Fruit fly (Drosophila melanogaster) whole organism, prepupa: ENCODE measurements around the gene CG16854.

Experiments used
- Blimp-1 ChIP-seq: fragments of 200-800 bp; sonication (Bioruptor generic); optimal IDR thresholded peaks from 3 replicates; lab custom pipeline; 2017; ENCODE audit warnings: missing biosample characterization, missing genetic modification characterization, mild to moderate bottlenecking, moderate library complexity, missing genetic modification reagents
- CG10631 ChIP-seq: fragments of 200-800 bp; sonication (Bioruptor generic); optimal IDR thresholded peaks from 2 replicates; lab custom pipeline; 2016; ENCODE audit warnings: missing biosample characterization, missing genetic modification characterization
- CG10669 ChIP-seq: fragments of 200-800 bp; sonication (Bioruptor generic); optimal IDR thresholded peaks from 3 replicates; lab custom pipeline; 2018; ENCODE audit warnings: missing biosample characterization, mild to moderate bottlenecking, missing genetic modification characterization, moderate library complexity
- CG11294 ChIP-seq: fragments of 200-800 bp; sonication (Bioruptor generic); IDR thresholded peaks from 2 replicates; pipeline ENCODE4 v1.3.6; 2022; ENCODE audit warnings: missing biosample characterization, missing genetic modification characterization
- CG11762 ChIP-seq: fragments of 200-800 bp; sonication (Bioruptor generic); optimal IDR thresholded peaks from 3 replicates; lab custom pipeline; 2016; ENCODE audit warnings: missing biosample characterization, missing genetic modification characterization; ENCODE audit not compliant: insufficient read depth
- CG11902 ChIP-seq: fragments of 200-800 bp; sonication (Bioruptor generic); optimal IDR thresholded peaks from 3 replicates; lab custom pipeline; 2016; ENCODE audit warnings: missing biosample characterization, missing genetic modification characterization
- CG3032 ChIP-seq: fragments of 200-800 bp; optimal IDR thresholded peaks from 2 replicates; lab custom pipeline; 2019; ENCODE audit warnings: missing biosample characterization, mild to moderate bottlenecking, missing genetic modification characterization, moderate library complexity
- CG31627 ChIP-seq: fragments of 200-800 bp; sonication (Bioruptor generic); optimal IDR thresholded peaks from 3 replicates; lab custom pipeline; 2016; ENCODE audit warnings: missing biosample characterization, missing genetic modification characterization
- CG32006 ChIP-seq: fragments of 200-800 bp; sonication (Bioruptor generic); optimal IDR thresholded peaks from 3 replicates; lab custom pipeline; 2017; ENCODE audit warnings: missing biosample characterization, mild to moderate bottlenecking, missing genetic modification characterization
- CG34406 ChIP-seq: fragments of 200-800 bp; sonication (Bioruptor generic); optimal IDR thresholded peaks from 3 replicates; lab custom pipeline; 2016; ENCODE audit warnings: missing biosample characterization, missing genetic modification characterization
- CG4318 ChIP-seq: fragments of 200-800 bp; sonication (Bioruptor generic); optimal IDR thresholded peaks from 3 replicates; lab custom pipeline; 2017; ENCODE audit warnings: missing biosample characterization, mild to moderate bottlenecking, missing genetic modification characterization
- CG6276 ChIP-seq: fragments of 200-800 bp; sonication (Bioruptor generic); optimal IDR thresholded peaks from 2 replicates; lab custom pipeline; 2017; ENCODE audit warnings: missing biosample characterization, mild to moderate bottlenecking, missing genetic modification characterization
- CG6792 ChIP-seq: fragments of 200-800 bp; sonication (Bioruptor generic); optimal IDR thresholded peaks from 3 replicates; lab custom pipeline; 2016; ENCODE audit warnings: missing biosample characterization, missing genetic modification characterization
- CG6854 ChIP-seq: fragments of 200-800 bp; sonication (Bioruptor generic); optimal IDR thresholded peaks from 2 replicates; lab custom pipeline; 2017; ENCODE audit warnings: missing biosample characterization, mild to moderate bottlenecking, missing genetic modification characterization
- CG8119 ChIP-seq: fragments of 200-800 bp; sonication (Bioruptor generic); IDR thresholded peaks from 3 replicates; pipeline ENCODE4 v1.3.6; 2022; ENCODE audit warnings: missing biosample characterization, missing genetic modification characterization
- CG8632 ChIP-seq: fragments of 200-800 bp; sonication (Bioruptor generic); optimal IDR thresholded peaks from 3 replicates; lab custom pipeline; 2016; ENCODE audit warnings: missing biosample characterization, missing genetic modification characterization
- CG9139 ChIP-seq: fragments of 200-800 bp; sonication (Bioruptor generic); optimal IDR thresholded peaks from 3 replicates; lab custom pipeline; 2017; ENCODE audit warnings: missing biosample characterization, mild to moderate bottlenecking, missing genetic modification characterization
- Eip78C ChIP-seq: fragments of 200-800 bp; sonication (Bioruptor generic); peaks from one replicate; lab custom pipeline; 2016; ENCODE audit warnings: missing biosample characterization, missing genetic modification characterization
- Eip93F ChIP-seq: fragments of 200-800 bp; sonication (Bioruptor generic); optimal IDR thresholded peaks from 2 replicates; lab custom pipeline; 2016; ENCODE audit warnings: missing biosample characterization, mild to moderate bottlenecking, missing genetic modification characterization
- Ets21C ChIP-seq: fragments of 200-800 bp; sonication (Bioruptor generic); optimal IDR thresholded peaks from 3 replicates; lab custom pipeline; 2016; ENCODE audit warnings: missing biosample characterization, missing genetic modification characterization
- Gug ChIP-seq: fragments of 200-800 bp; sonication (Bioruptor generic); IDR thresholded peaks from 2 replicates; pipeline ENCODE4 v1.3.6; 2022; ENCODE audit warnings: missing biosample characterization, missing genetic modification characterization
- Hr38 ChIP-seq: sonication (Bioruptor generic); optimal IDR thresholded peaks from 2 replicates; lab custom pipeline; 2016; ENCODE audit warnings: missing biosample characterization, missing genetic modification characterization
- Hr39 ChIP-seq: fragments of 200-800 bp; sonication (Bioruptor generic); optimal IDR thresholded peaks from 2 replicates; lab custom pipeline; 2016; ENCODE audit warnings: missing biosample characterization, missing genetic modification characterization
- Hr4 ChIP-seq: fragments of 200-800 bp; sonication (Bioruptor generic); optimal IDR thresholded peaks from 3 replicates; lab custom pipeline; 2016; ENCODE audit warnings: missing biosample characterization, missing genetic modification characterization
- Lpt ChIP-seq: fragments of 200-800 bp; sonication (Bioruptor generic); optimal IDR thresholded peaks from 3 replicates; lab custom pipeline; 2016; ENCODE audit warnings: missing biosample characterization, missing genetic modification characterization
- Met ChIP-seq: fragments of 200-800 bp; sonication (Bioruptor generic); optimal IDR thresholded peaks from 3 replicates; lab custom pipeline; 2016; ENCODE audit warnings: missing biosample characterization, missing genetic modification characterization
- Smox ChIP-seq: fragments of 200-800 bp; sonication (Bioruptor generic); optimal IDR thresholded peaks from 3 replicates; lab custom pipeline; 2016; ENCODE audit warnings: missing biosample characterization, missing genetic modification characterization
- Sox102F ChIP-seq: fragments of 200-800 bp; sonication (Bioruptor generic); optimal IDR thresholded peaks from 2 replicates; lab custom pipeline; 2016; ENCODE audit warnings: missing biosample characterization, mild to moderate bottlenecking, missing genetic modification characterization
- Sox15 ChIP-seq: fragments of 200-800 bp; sonication (Bioruptor generic); optimal IDR thresholded peaks from 3 replicates; lab custom pipeline; 2016; ENCODE audit warnings: missing biosample characterization, missing genetic modification characterization
- acj6 ChIP-seq: fragments of 200-800 bp; sonication (Bioruptor generic); optimal IDR thresholded peaks from 3 replicates; lab custom pipeline; 2016; ENCODE audit warnings: missing biosample characterization, missing genetic modification characterization
- cyc ChIP-seq: fragments of 200-800 bp; sonication (Bioruptor generic); optimal IDR thresholded peaks from 3 replicates; lab custom pipeline; 2016; ENCODE audit warnings: missing biosample characterization, missing genetic modification characterization
- dac ChIP-seq: fragments of 200-800 bp; sonication (Bioruptor generic); optimal IDR thresholded peaks from 2 replicates; lab custom pipeline; 2017; ENCODE audit warnings: missing biosample characterization, mild to moderate bottlenecking, missing genetic modification characterization
- dsx ChIP-seq: fragments of 200-800 bp; optimal IDR thresholded peaks from 3 replicates; lab custom pipeline; 2019; ENCODE audit warnings: missing biosample characterization, mild to moderate bottlenecking, missing genetic modification characterization, moderate library complexity; ENCODE audit not compliant: poor library complexity, severe bottlenecking
- eg ChIP-seq: fragments of 200-800 bp; sonication (Bioruptor generic); IDR thresholded peaks from 3 replicates; pipeline ENCODE4 v1.3.6; 2022; ENCODE audit warnings: missing biosample characterization, missing genetic modification characterization
- esn ChIP-seq: fragments of 200-800 bp; sonication (Bioruptor generic); optimal IDR thresholded peaks from 2 replicates; lab custom pipeline; 2016; ENCODE audit warnings: missing biosample characterization, mild to moderate bottlenecking, missing genetic modification characterization, moderate library complexity
- fd59A ChIP-seq: fragments of 200-800 bp; sonication (Bioruptor generic); optimal IDR thresholded peaks from 2 replicates; lab custom pipeline; 2017; ENCODE audit warnings: missing biosample characterization, mild to moderate bottlenecking, missing genetic modification characterization, missing genetic modification reagents
- fkh ChIP-seq: fragments of 200-800 bp; sonication (Bioruptor generic); optimal IDR thresholded peaks from 3 replicates; lab custom pipeline; 2017; ENCODE audit warnings: missing biosample characterization, mild to moderate bottlenecking, missing genetic modification characterization, moderate library complexity
- lz ChIP-seq: fragments of 200-800 bp; sonication (Bioruptor generic); optimal IDR thresholded peaks from 3 replicates; lab custom pipeline; 2016; ENCODE audit warnings: missing biosample characterization, missing genetic modification characterization
- net ChIP-seq: fragments of 200-800 bp; sonication (Bioruptor generic); optimal IDR thresholded peaks from 3 replicates; lab custom pipeline; 2016; ENCODE audit warnings: missing biosample characterization, missing genetic modification characterization
- salr ChIP-seq, 2 experiments: fragments of 200-800 bp; sonication (Bioruptor generic); optimal IDR thresholded peaks; 3 replicates each; lab custom pipeline; 2016 to 2018; ENCODE audit warnings: missing biosample characterization in 2 of 2, missing genetic modification characterization in 2 of 2, mild to moderate bottlenecking in 1 of 2
- spab ChIP-seq: fragments of 200-800 bp; sonication (Bioruptor generic); optimal IDR thresholded peaks from 2 replicates; lab custom pipeline; 2017; ENCODE audit warnings: missing biosample characterization, mild to moderate bottlenecking, missing genetic modification characterization, missing genetic modification reagents
- ss ChIP-seq, 2 experiments: fragments of 200-800 bp; sonication (Bioruptor generic); optimal IDR thresholded peaks; 2 replicates in 1 of 2; 3 replicates in 1 of 2; lab custom pipeline; 2017 to 2018; ENCODE audit warnings: mild to moderate bottlenecking in 2 of 2, missing biosample characterization in 2 of 2, missing genetic modification characterization in 2 of 2, moderate library complexity in 1 of 2
- svp ChIP-seq: fragments of 200-800 bp; sonication (Bioruptor generic); peaks from one replicate; lab custom pipeline; 2016; ENCODE audit warnings: missing biosample characterization, missing genetic modification characterization
- topi ChIP-seq: fragments of 200-800 bp; sonication (Bioruptor generic); optimal IDR thresholded peaks from 3 replicates; lab custom pipeline; 2016; ENCODE audit warnings: missing biosample characterization, missing genetic modification characterization
- vri ChIP-seq: fragments of 200-800 bp; sonication (Bioruptor generic); optimal IDR thresholded peaks from 3 replicates; lab custom pipeline; 2016; ENCODE audit warnings: missing biosample characterization, mild to moderate bottlenecking, missing genetic modification characterization

Gene CG16854

dm6 chr2L:11065106-11065878, 21.2 kb upstream of the CG16854 start (continued):
- TF ChIP-seq Met (GFP tag; lab: Kevin White, UChicago) (peak; percentile 77), CG8119 (peak; percentile 75), Sox15 (GFP tag; lab: Kevin White, UChicago) (peak; percentile 48), spab (GFP tag; lab: Kevin White, UChicago) (peak; percentile 20), CG4318 (peak; percentile 50), CG11294 (GFP tag; lab: Robert Waterston, UW) (peak; percentile 67), Hr4 (GFP tag; lab: Kevin White, UChicago) (peak; percentile 55), salr (GFP tag; optimal IDR thresholded peaks at IDR 0.05; lab: Kevin White, UChicago) (no peak), Lpt (GFP tag; lab: Kevin White, UChicago) (no peak), fkh (GFP tag; lab: Kevin White, UChicago) (peak; percentile 4), Gug (GFP tag; lab: Robert Waterston, UW) (peak; percentile 63), lz (GFP tag; lab: Kevin White, UChicago) (peak; percentile 77), cyc (GFP tag; lab: Kevin White, UChicago) (peak; percentile 58), CG8632 (peak; percentile 65), CG6276 (GFP tag; lab: Kevin White, UChicago) (peak; percentile 33), vri (peak; percentile 33), CG9139 (no peak), acj6 (GFP tag; lab: Kevin White, UChicago) (peak; percentile 67), Ets21C (GFP tag; lab: Kevin White, UChicago) (peak; percentile 44), net (GFP tag; lab: Kevin White, UChicago) (peak; percentile 60), CG11762 (GFP tag; lab: Kevin White, UChicago) (peak; percentile 47), Blimp-1 (peak; percentile 51), Sox102F (peak; percentile 77), Eip78C (peak; percentile 78), CG34406 (GFP tag; lab: Kevin White, UChicago) (peak; percentile 75), ss (GFP tag; optimal IDR thresholded peaks at IDR 0.05; lab: Kevin White, UChicago) (peak in 1 of 2 experiments; percentile 46), Smox (GFP tag; lab: Kevin White, UChicago) (peak; percentile 79), svp (GFP tag; lab: Kevin White, UChicago) (peak; percentile 84), Hr38 (no peak), fd59A (GFP tag; lab: Kevin White, UChicago) (peak; percentile 15), CG6854 (GFP tag; lab: Kevin White, UChicago) (no peak), CG10631 (GFP tag; lab: Kevin White, UChicago) (peak; percentile 66), CG3032 (peak; percentile 60), dac (GFP tag; lab: Kevin White, UChicago) (no peak), Hr39 (GFP tag; lab: Kevin White, UChicago) (peak; percentile 73), dsx (GFP tag; lab: Kevin White, UChicago) (peak; percentile 19)

DNA sequence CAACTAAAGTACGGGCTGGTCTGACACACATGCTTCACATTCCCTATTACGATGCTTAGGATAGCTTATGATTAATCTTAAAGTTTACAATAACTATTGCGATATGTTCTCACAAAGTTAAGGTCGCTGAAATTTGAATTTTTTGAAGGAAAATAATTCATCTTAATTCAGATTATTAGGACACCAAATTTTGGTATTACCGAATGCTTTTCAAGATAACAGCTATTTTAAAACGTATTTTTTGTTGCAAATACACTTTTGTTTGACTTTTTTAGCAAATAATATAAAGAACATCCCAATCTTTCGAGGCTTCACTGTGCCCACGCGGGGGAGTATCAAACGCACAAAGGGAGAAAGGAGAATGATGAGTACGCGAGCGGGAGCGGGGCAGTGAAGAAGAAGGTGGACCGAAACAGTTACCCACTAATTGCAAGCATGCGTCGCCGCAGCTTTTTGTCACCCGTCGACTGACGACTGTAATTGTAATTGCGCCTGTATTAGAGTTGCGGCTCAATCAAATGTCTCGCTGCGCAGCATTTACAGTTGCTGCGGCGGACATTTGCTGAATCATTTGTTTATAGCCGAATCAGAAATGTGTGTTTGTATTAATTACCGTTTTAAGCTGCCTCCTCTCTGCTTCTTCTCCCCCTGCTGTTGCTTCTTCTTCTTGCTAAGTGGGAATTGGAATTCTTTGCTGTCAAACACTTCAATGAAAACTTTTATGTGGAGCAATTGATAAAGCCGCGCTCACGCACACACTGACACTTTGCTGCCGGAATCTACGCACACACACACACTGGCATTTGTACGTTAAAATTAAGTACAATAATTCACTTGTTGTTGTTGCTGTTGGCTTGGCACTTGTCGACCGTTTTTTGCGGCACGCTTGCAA, 20.3 kb upstream of the CG16854 start:
- peak; percentile 46 for TF ChIP-seq Lpt (GFP tag; lab: Kevin White, UChicago)
- peak; percentile 68 for TF ChIP-seq CG8119
- peak; percentile 77 for TF ChIP-seq Hr4 (GFP tag; lab: Kevin White, UChicago)
- peak; percentile 60 for TF ChIP-seq CG34406 (GFP tag; lab: Kevin White, UChicago)
- peak; percentile 55 for TF ChIP-seq CG6792
- TF ChIP-seq CG10669 (GFP tag; lab: Kevin White, UChicago) = peak; percentile 54
- peak in 1 of 2 experiments; percentile 26 for TF ChIP-seq salr (GFP tag; optimal IDR thresholded peaks at IDR 0.05; lab: Kevin White, UChicago)
- TF ChIP-seq lz (GFP tag; lab: Kevin White, UChicago) = peak; percentile 74
- TF ChIP-seq topi = peak; percentile 74
- no peak for TF ChIP-seq spab (GFP tag; lab: Kevin White, UChicago)
- TF ChIP-seq CG8632 = peak; percentile 25
- peak; percentile 65 for TF ChIP-seq esn (GFP tag; lab: Kevin White, UChicago)
- no peak for TF ChIP-seq CG10631 (GFP tag; lab: Kevin White, UChicago)
- peak; percentile 81 for TF ChIP-seq CG31627 (GFP tag; lab: Kevin White, UChicago)
- TF ChIP-seq eg (GFP tag; lab: Robert Waterston, UW) = peak; percentile 72
- peak; percentile 60 for TF ChIP-seq CG32006 (GFP tag; lab: Kevin White, UChicago)
- peak; percentile 58 for TF ChIP-seq CG11902
- no peak for TF ChIP-seq dsx (GFP tag; lab: Kevin White, UChicago)
- peak; percentile 66 for TF ChIP-seq cyc (GFP tag; lab: Kevin White, UChicago)
- TF ChIP-seq Eip93F (GFP tag; lab: Kevin White, UChicago) = no peak
- TF ChIP-seq fd59A (GFP tag; lab: Kevin White, UChicago) = peak; percentile 12
